Worm (Caenorhabditis elegans): ENCODE data around the gene lgc-33.

DNA sequence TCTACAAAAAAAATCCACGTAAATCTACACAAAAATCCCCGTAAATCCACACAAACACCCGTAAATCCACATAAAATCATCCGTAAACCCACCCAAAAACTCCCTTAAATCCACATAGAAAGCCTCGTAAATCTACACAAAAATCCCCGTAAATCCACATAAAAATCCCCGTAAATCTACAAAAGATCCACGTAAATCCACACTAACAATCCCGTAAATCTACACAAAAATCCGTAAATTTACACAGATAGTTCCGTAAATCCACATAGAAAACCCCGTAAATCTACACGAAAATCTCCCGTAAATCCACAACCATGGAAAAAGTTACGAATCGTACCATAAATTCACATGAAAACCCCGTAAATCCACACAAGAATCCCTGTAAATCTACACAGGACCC is 33.3 kb downstream of the lgc-33 start:
- TF ChIP-seq snu-23 (GFP tag; optimal IDR thresholded peaks at IDR 0.05) (no peak), nhr-20 (tag; optimal IDR thresholded peaks at IDR 0.05) (no peak), elt-3 (tag; optimal IDR thresholded peaks at IDR 0.05) (no peak), ceh-82 (tag; optimal IDR thresholded peaks at IDR 0.05) (no peak), lin-39 (tag; optimal IDR thresholded peaks at IDR 0.05) (no peak), efl-1 (optimal IDR thresholded peaks at IDR 0.05) (no peak), efl-1 (GFP tag; optimal IDR thresholded peaks at IDR 0.05 in 1 of 2) (no peak), ama-1 (optimal IDR thresholded peaks at IDR 0.05) (no peak), unc-130 (tag; optimal IDR thresholded peaks at IDR 0.05) (no peak), zag-1 (tag; optimal IDR thresholded peaks at IDR 0.05) (no peak), nhr-77 (tag; optimal IDR thresholded peaks at IDR 0.05) (no peak), zip-4 (GFP tag; optimal IDR thresholded peaks at IDR 0.05) (no peak), nhr-237 (tag; optimal IDR thresholded peaks at IDR 0.05) (no peak), unc-62 (GFP tag; optimal IDR thresholded peaks at IDR 0.05) (no peak), elt-2 (tag; optimal IDR thresholded peaks at IDR 0.05) (no peak)

Measured in whole organism, L1 larva.